Worm (Caenorhabditis elegans): ENCODE data around the gene hlh-3.
A peak's percentile ranks its signal among the peaks of the same experiment; 100 is the strongest.

hlh-3 gene

ce11 chrII:9054604-9055003 is 31.8 kb upstream of the hlh-3 start, which contains the start of gene chmp-7 (continued):
- TF ChIP-seq elt-2 (tag; optimal IDR thresholded peaks at IDR 0.05), result no peak
- peak; percentile 87 for TF ChIP-seq unc-55 (GFP tag; optimal IDR thresholded peaks at IDR 0.05)
- no peak for TF ChIP-seq pha-2 (tag; optimal IDR thresholded peaks at IDR 0.05)
- TF ChIP-seq hlh-8 (tag; optimal IDR thresholded peaks at IDR 0.05), result no peak
- no peak for TF ChIP-seq T23F11.4 (GFP tag; optimal IDR thresholded peaks at IDR 0.05)
- TF ChIP-seq ceh-22 (tag; optimal IDR thresholded peaks at IDR 0.05), result no peak
- peak; percentile 54 for TF ChIP-seq ceh-14 (tag; optimal IDR thresholded peaks at IDR 0.05)
- TF ChIP-seq eyg-1 (tag; optimal IDR thresholded peaks at IDR 0.05), result no peak
- TF ChIP-seq pros-1 (tag; optimal IDR thresholded peaks at IDR 0.05), result no peak
- TF ChIP-seq ceh-24 (tag; optimal IDR thresholded peaks at IDR 0.05), result no peak
- peak; percentile 70 for TF ChIP-seq nfya-1 (tag; optimal IDR thresholded peaks at IDR 0.05)
- peak; percentile 9 for TF ChIP-seq ceh-19 (GFP tag; optimal IDR thresholded peaks at IDR 0.05)
- no peak for TF ChIP-seq lim-6 (tag; optimal IDR thresholded peaks at IDR 0.05)
- peak; percentile 22 for TF ChIP-seq dve-1 (tag; optimal IDR thresholded peaks at IDR 0.05)
- no peak for TF ChIP-seq sox-2 (GFP tag; IDR thresholded peaks at IDR 0.05)
- TF ChIP-seq ceh-30 (tag; optimal IDR thresholded peaks at IDR 0.05), result peak; percentile 89
- no peak for TF ChIP-seq K09A11.1 (tag; optimal IDR thresholded peaks at IDR 0.05; ENCODE audit: insufficient read depth)
- TF ChIP-seq C38D4.7 (GFP tag; optimal IDR thresholded peaks at IDR 0.05), result no peak
- peak; percentile 42 for TF ChIP-seq unc-86 (tag; optimal IDR thresholded peaks at IDR 0.05)
- no peak for TF ChIP-seq hlh-6 (tag; optimal IDR thresholded peaks at IDR 0.05)
- peak; percentile 68 for TF ChIP-seq ref-2 (tag; optimal IDR thresholded peaks at IDR 0.05)
- no peak for TF ChIP-seq pha-4 (tag; optimal IDR thresholded peaks at IDR 0.05)
- TF ChIP-seq fkh-10 (GFP tag; optimal IDR thresholded peaks at IDR 0.05), result no peak
- peak; percentile 34 for TF ChIP-seq C08G9.2 (tag; optimal IDR thresholded peaks at IDR 0.05)
- TF ChIP-seq madf-2 (tag; optimal IDR thresholded peaks at IDR 0.05), result peak; percentile 52
- peak; percentile 59 for TF ChIP-seq ztf-16 (tag; optimal IDR thresholded peaks at IDR 0.05)
- TF ChIP-seq elt-4 (tag; optimal IDR thresholded peaks at IDR 0.05), result no peak
- TF ChIP-seq fax-1 (tag; optimal IDR thresholded peaks at IDR 0.05), result no peak
- no peak for TF ChIP-seq pag-3 (tag; optimal IDR thresholded peaks at IDR 0.05; ENCODE audit: borderline replicate concordance)
- TF ChIP-seq sox-4 (tag; optimal IDR thresholded peaks at IDR 0.05), result no peak
- no peak for TF ChIP-seq ttx-3 (tag; optimal IDR thresholded peaks at IDR 0.05)
- no peak for TF ChIP-seq sdc-2 (tag; optimal IDR thresholded peaks at IDR 0.05)
- TF ChIP-seq npax-4 (tag; optimal IDR thresholded peaks at IDR 0.05), result no peak
- TF ChIP-seq ahr-1 (tag; optimal IDR thresholded peaks at IDR 0.05), result no peak
- TF ChIP-seq pat-9 (tag; optimal IDR thresholded peaks at IDR 0.05), result peak; percentile 48
- TF ChIP-seq ceh-18 (tag; optimal IDR thresholded peaks at IDR 0.05), result peak; percentile 55
- no peak for TF ChIP-seq hlh-15 (tag; optimal IDR thresholded peaks at IDR 0.05)
- no peak for TF ChIP-seq tbx-7 (tag; optimal IDR thresholded peaks at IDR 0.05)
- no peak for TF ChIP-seq ets-4 (tag; optimal IDR thresholded peaks at IDR 0.05)
- TF ChIP-seq tbx-2 (tag; optimal IDR thresholded peaks at IDR 0.05), result peak; percentile 8
- TF ChIP-seq ceh-9 (tag; optimal IDR thresholded peaks at IDR 0.05), result no peak
- no peak for TF ChIP-seq syd-9 (tag; optimal IDR thresholded peaks at IDR 0.05)
- TF ChIP-seq che-1 (tag; optimal IDR thresholded peaks at IDR 0.05), result no peak
- TF ChIP-seq pax-1 (tag; optimal IDR thresholded peaks at IDR 0.05), result peak; percentile 53
- peak; percentile 64 for TF ChIP-seq rnt-1 (tag; optimal IDR thresholded peaks at IDR 0.05)
- TF ChIP-seq ceh-34 (tag; optimal IDR thresholded peaks at IDR 0.05), result no peak
- no peak for TF ChIP-seq Y22D7AL.16 (tag; optimal IDR thresholded peaks at IDR 0.05)
